Worm (Caenorhabditis elegans): Measurements from ENCODE around the gene str-129.

str-129 gene

DNA sequence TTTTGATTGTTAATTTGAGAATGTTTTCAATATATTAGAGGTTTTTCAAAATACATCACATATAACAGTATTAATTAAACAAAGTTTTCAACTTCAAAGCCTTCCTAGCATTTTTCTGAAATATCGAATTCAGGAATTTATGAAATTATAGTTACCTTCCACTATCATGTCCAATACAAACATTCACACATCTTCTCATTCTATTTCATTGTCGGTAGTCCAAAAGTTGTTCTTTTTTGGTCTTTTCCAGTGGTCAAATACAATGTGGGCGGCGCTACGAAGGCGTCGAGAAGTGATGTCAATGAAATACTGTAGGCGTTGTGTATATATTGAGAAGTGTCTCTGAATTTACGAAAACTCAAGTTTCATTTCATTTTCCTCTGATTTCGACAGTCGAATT lies 16.6 kb downstream of the str-129 start, which contains the start of gene catp-3:
TSS of gene catp-3 (plus strand) at position 301 of the 400 bp plus-strand sequence.
- no peak for TF ChIP-seq ceh-13 (GFP tag; optimal IDR thresholded peaks at IDR 0.05)

DNA sequence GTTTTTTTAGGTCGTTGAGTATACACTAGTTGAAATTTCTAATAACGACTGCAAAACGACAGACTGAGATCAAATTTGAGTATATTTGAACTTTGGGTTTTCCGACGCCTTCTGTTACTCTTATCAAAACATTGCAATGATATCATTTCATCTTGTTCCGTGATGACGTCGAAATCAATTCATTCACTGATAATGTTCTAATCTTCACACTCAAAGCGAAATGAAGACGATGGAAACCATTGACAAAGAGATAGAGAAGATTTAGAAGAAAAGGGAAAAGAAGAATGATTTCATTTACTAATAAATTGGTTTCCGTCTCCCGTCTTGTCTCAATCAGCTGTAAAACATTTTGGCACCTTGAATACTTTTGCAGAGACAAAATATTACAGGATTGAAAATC lies 19.1 kb downstream of the str-129 start:
- no peak for TF ChIP-seq flt-1 (GFP tag; IDR thresholded peaks at IDR 0.05)
- no peak for TF ChIP-seq hmbx-1 (tag; optimal IDR thresholded peaks at IDR 0.05)
- no peak for TF ChIP-seq tbx-37 (GFP tag; conservative IDR thresholded peaks at IDR 0.05)
- no peak for TF ChIP-seq ets-7 (tag; optimal IDR thresholded peaks at IDR 0.05)
- no peak for TF ChIP-seq pes-1 (GFP tag; IDR thresholded peaks at IDR 0.05)
- TF ChIP-seq sea-1 (GFP tag; conservative IDR thresholded peaks at IDR 0.05): no peak
- no peak for TF ChIP-seq ceh-13 (GFP tag; optimal IDR thresholded peaks at IDR 0.05)
- TF ChIP-seq hnd-1 (tag; optimal IDR thresholded peaks at IDR 0.05): no peak
- no peak for TF ChIP-seq ama-1 (optimal IDR thresholded peaks at IDR 0.05)
- TF ChIP-seq F13C5.2 (tag; optimal IDR thresholded peaks at IDR 0.05): no peak
- TF ChIP-seq tbx-11 (GFP tag; IDR thresholded peaks at IDR 0.05): no peak
- TF ChIP-seq hmg-4 (GFP tag; optimal IDR thresholded peaks at IDR 0.05): no peak
- TF ChIP-seq B0310.2 (tag; optimal IDR thresholded peaks at IDR 0.05): no peak
- TF ChIP-seq tra-4 (tag; optimal IDR thresholded peaks at IDR 0.05): no peak
- TF ChIP-seq scrt-1 (GFP tag; IDR thresholded peaks at IDR 0.05): no peak

DNA sequence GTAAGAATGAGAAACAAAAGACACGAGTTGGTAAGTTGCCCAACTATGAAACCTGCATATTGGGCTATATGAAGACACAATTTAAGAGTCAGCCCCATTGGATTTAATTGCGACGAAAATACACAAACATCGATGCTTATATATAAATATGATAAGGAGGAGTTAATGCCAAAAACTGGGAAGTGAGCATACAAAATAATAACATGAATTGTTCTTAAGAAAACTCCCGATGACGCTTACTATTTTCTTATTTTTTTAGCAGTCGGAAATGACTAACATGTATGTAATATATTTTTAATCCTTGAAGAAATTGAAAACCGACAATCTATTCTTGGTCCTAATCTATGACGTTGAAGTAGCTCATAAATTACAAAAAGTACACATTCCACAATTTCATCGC lies 20.2 kb downstream of the str-129 start, which contains the start of gene str-144:
TSS of gene str-144 (minus strand) at position 101 of the 400 bp plus-strand sequence.
- TF ChIP-seq hnd-1 (tag; optimal IDR thresholded peaks at IDR 0.05): no peak
- no peak for TF ChIP-seq hmg-4 (GFP tag; optimal IDR thresholded peaks at IDR 0.05)
- TF ChIP-seq scrt-1 (GFP tag; IDR thresholded peaks at IDR 0.05): no peak

DNA sequence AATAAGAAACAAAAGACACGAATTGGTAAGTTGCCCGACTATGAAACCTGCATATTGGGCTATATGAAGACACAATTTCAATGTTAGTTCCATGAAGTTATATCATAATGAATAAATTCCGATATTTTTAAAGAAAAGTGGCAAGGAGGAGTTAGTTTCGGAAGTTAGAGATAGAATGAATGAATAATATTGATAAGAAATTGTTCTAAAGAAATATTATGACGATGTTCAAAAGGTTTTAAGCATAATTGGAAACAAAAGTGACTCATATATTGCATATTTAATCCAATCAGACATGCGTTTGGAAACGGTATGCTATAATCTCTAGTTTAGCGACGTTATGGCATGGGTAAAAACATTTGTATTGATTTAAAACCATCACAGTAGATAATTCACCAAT lies 22.6 kb downstream of the str-129 start, which contains the start of gene str-143:
TSS of gene str-143 (minus strand) at position 101 of the 400 bp plus-strand sequence.
- TF ChIP-seq tbx-37 (GFP tag; conservative IDR thresholded peaks at IDR 0.05) (no peak), hmg-4 (GFP tag; optimal IDR thresholded peaks at IDR 0.05) (no peak), F13C5.2 (tag; optimal IDR thresholded peaks at IDR 0.05) (no peak), ceh-36 (tag; optimal IDR thresholded peaks at IDR 0.05) (no peak), ceh-13 (GFP tag; optimal IDR thresholded peaks at IDR 0.05) (no peak), scrt-1 (GFP tag; IDR thresholded peaks at IDR 0.05) (no peak), sea-1 (GFP tag; conservative IDR thresholded peaks at IDR 0.05) (no peak), pes-1 (GFP tag; IDR thresholded peaks at IDR 0.05) (no peak), tbx-11 (GFP tag; IDR thresholded peaks at IDR 0.05) (no peak), flt-1 (GFP tag; IDR thresholded peaks at IDR 0.05) (no peak), ets-7 (tag; optimal IDR thresholded peaks at IDR 0.05) (no peak), tra-4 (tag; optimal IDR thresholded peaks at IDR 0.05) (no peak), ama-1 (optimal IDR thresholded peaks at IDR 0.05) (no peak), B0310.2 (tag; optimal IDR thresholded peaks at IDR 0.05) (no peak), hmbx-1 (tag; optimal IDR thresholded peaks at IDR 0.05) (no peak), hnd-1 (tag; optimal IDR thresholded peaks at IDR 0.05) (no peak)

DNA sequence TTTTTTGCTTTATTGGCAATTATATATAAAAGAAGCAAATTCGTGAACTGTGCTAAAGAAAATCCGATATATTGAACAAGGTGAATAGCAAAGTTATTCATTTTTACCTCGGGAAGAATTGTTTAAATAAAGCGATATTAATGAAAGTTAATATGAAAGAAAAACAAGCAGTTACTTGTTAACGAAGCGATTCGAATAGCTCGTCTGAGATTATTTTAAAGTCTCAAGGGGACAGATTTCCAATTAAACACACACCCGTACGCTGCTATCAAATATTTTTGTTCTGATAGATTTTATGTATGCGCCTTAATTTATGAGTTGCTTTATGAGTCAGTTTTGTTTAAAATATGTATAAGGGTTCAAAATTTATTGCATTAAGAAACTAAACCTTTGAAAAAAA lies 24.5 kb downstream of the str-129 start, which contains the start of gene str-140:
TSS of gene str-140 (minus strand) at position 101 of the 400 bp plus-strand sequence.
- TF ChIP-seq ceh-36 (tag; optimal IDR thresholded peaks at IDR 0.05) (no peak), flt-1 (GFP tag; IDR thresholded peaks at IDR 0.05) (no peak), tbx-37 (GFP tag; conservative IDR thresholded peaks at IDR 0.05) (no peak), ama-1 (optimal IDR thresholded peaks at IDR 0.05) (no peak), F13C5.2 (tag; optimal IDR thresholded peaks at IDR 0.05) (no peak), hmbx-1 (tag; optimal IDR thresholded peaks at IDR 0.05) (no peak), tbx-11 (GFP tag; IDR thresholded peaks at IDR 0.05) (no peak), B0310.2 (tag; optimal IDR thresholded peaks at IDR 0.05) (no peak)

DNA sequence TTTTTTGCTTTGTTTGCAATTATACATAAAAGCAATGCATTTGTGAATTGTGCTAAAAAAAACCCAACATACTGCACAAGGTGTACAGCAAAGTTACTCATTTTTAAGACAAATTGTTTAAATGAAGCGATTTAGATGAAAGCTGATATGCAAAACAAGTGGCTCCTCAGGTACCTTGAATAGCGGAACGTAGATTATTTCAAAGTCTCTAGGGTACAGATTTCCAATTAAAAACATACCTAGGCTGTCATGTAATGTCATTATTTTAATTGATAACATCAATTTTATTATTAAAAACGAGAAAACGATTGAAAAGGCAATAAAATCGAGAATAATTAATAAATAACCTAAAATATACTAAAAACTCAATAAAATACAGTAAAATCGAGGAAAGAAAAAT lies 30.2 kb downstream of the str-129 start, which contains the start of gene str-139:
TSS of gene str-139 (minus strand) at position 101 of the 400 bp plus-strand sequence.
- TF ChIP-seq tra-4 (tag; optimal IDR thresholded peaks at IDR 0.05): no peak
- TF ChIP-seq ama-1 (optimal IDR thresholded peaks at IDR 0.05): no peak
- no peak for TF ChIP-seq scrt-1 (GFP tag; IDR thresholded peaks at IDR 0.05)
- no peak for TF ChIP-seq ceh-36 (tag; optimal IDR thresholded peaks at IDR 0.05)
- no peak for TF ChIP-seq aly-1 (tag; optimal IDR thresholded peaks at IDR 0.05)
- no peak for TF ChIP-seq F13C5.2 (tag; optimal IDR thresholded peaks at IDR 0.05)
- no peak for TF ChIP-seq ceh-13 (GFP tag; optimal IDR thresholded peaks at IDR 0.05)
- no peak for TF ChIP-seq hmbx-1 (tag; optimal IDR thresholded peaks at IDR 0.05)
- TF ChIP-seq B0310.2 (tag; optimal IDR thresholded peaks at IDR 0.05): no peak
- no peak for TF ChIP-seq ets-7 (tag; optimal IDR thresholded peaks at IDR 0.05)
- TF ChIP-seq pes-1 (GFP tag; IDR thresholded peaks at IDR 0.05): no peak
- TF ChIP-seq tbx-37 (GFP tag; conservative IDR thresholded peaks at IDR 0.05): no peak
- no peak for TF ChIP-seq tbx-11 (GFP tag; IDR thresholded peaks at IDR 0.05)
- no peak for TF ChIP-seq flt-1 (GFP tag; IDR thresholded peaks at IDR 0.05)
- TF ChIP-seq hmg-4 (GFP tag; optimal IDR thresholded peaks at IDR 0.05): no peak
- no peak for TF ChIP-seq sea-1 (GFP tag; conservative IDR thresholded peaks at IDR 0.05)
- no peak for TF ChIP-seq hnd-1 (tag; optimal IDR thresholded peaks at IDR 0.05)

DNA sequence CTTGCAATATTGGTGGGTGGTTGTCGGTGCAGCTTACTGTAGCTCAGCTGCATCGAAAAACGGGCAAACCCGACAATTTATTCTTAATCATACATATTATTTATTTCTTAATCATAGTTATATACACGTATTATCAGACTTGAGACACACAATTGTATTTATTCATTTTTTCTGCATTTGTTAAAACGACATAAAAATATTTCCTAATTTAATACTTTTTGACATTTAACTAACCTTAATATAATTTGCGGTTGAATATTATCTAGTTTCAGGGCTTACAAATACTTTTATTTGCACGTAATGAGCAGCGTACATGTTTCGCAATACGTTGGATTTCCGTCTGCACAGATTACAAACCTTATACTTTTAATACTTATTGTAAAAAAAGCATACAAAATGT lies 33.9 kb downstream of the str-129 start, which contains the start of gene str-138:
TSS of gene str-138 (plus strand) at position 301 of the 400 bp plus-strand sequence.
- no peak for TF ChIP-seq hnd-1 (tag; optimal IDR thresholded peaks at IDR 0.05)
- no peak for TF ChIP-seq scrt-1 (GFP tag; IDR thresholded peaks at IDR 0.05)
- no peak for TF ChIP-seq hmg-4 (GFP tag; optimal IDR thresholded peaks at IDR 0.05)
- TF ChIP-seq tbx-37 (GFP tag; conservative IDR thresholded peaks at IDR 0.05): no peak
- no peak for TF ChIP-seq ceh-36 (tag; optimal IDR thresholded peaks at IDR 0.05)
- no peak for TF ChIP-seq B0310.2 (tag; optimal IDR thresholded peaks at IDR 0.05)
- TF ChIP-seq aly-1 (tag; optimal IDR thresholded peaks at IDR 0.05): no peak
- TF ChIP-seq ets-7 (tag; optimal IDR thresholded peaks at IDR 0.05): no peak
- no peak for TF ChIP-seq tra-4 (tag; optimal IDR thresholded peaks at IDR 0.05)
- TF ChIP-seq pes-1 (GFP tag; IDR thresholded peaks at IDR 0.05): no peak
- no peak for TF ChIP-seq flt-1 (GFP tag; IDR thresholded peaks at IDR 0.05)
- no peak for TF ChIP-seq ceh-13 (GFP tag; optimal IDR thresholded peaks at IDR 0.05)
- no peak for TF ChIP-seq tbx-11 (GFP tag; IDR thresholded peaks at IDR 0.05)
- TF ChIP-seq F13C5.2 (tag; optimal IDR thresholded peaks at IDR 0.05): no peak
- TF ChIP-seq hmbx-1 (tag; optimal IDR thresholded peaks at IDR 0.05): no peak
- TF ChIP-seq ama-1 (optimal IDR thresholded peaks at IDR 0.05): no peak
- TF ChIP-seq sea-1 (GFP tag; conservative IDR thresholded peaks at IDR 0.05): no peak
